Fruit fly (Drosophila melanogaster) whole organism, wandering third instar larva: Measurements from ENCODE around the gene CG13360.

Experiments used
- dl ChIP-seq, 2 experiments: fragments of 175-275, 200-275 bp in 1 of 2; fragments of 200-275 bp in 1 of 2; sonication (Bioruptor generic); optimal IDR thresholded peaks; lab custom pipeline; 2018; ENCODE audit warnings: mild to moderate bottlenecking in 2 of 2, missing biosample characterization in 2 of 2, missing genetic modification characterization in 2 of 2, moderate library complexity in 2 of 2; ENCODE audit not compliant: partially characterized antibody in 2 of 2, insufficient read depth in 1 of 2
- h ChIP-seq: fragments of 200-800 bp; sonication (Bioruptor generic); optimal IDR thresholded peaks from 3 replicates; lab custom pipeline; 2016; ENCODE audit warnings: missing biosample characterization, mild to moderate bottlenecking, missing genetic modification characterization
- psq ChIP-seq: fragments of 200-800 bp; sonication (Bioruptor generic); optimal IDR thresholded peaks from 3 replicates; lab custom pipeline; 2017; ENCODE audit warnings: missing biosample characterization, mild to moderate bottlenecking, missing genetic modification characterization, moderate library complexity

DNA sequence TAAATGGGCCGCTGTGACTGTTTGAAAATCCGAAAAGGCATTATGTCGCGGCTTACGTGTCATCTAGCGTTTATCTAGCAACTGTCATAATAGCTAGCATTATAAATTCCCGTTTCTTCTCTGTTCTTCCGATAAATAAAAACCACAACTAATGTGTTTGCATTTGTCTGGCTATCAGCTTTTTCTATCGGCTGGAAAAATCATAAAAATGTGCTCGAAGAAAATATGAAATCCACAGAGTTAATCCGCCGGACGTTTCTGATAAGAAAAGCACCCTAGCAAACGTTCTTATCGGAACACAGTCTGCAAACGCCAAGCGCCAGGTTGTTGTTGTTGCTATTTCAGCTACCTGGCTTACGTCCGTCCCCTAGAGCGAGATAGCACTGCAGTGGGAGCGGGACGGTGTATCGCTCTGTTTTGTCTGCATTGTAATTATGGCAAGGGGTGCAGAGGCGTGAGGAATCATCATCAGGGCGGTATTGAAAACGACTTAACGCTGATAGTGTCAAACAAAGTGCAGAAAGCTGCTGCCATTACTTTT, 15.7 kb downstream of the CG13360 start:
- TF ChIP-seq h (GFP tag; lab: Kevin White, UChicago) = no peak
- TF ChIP-seq dl (GFP tag; optimal IDR thresholded peaks at IDR 0.05; lab: Kevin White, UChicago; ENCODE audit: insufficient read depth in 1 of 2, partially characterized antibody in 2 of 2) = no peak
- no peak for TF ChIP-seq psq (GFP tag; lab: Kevin White, UChicago)
